Worm (Caenorhabditis elegans) whole organism, early embryonic: Measurements from ENCODE around the gene acc-2.

Source experiments
- B0310.2 ChIP-seq: sonication (generic microtip); optimal IDR thresholded peaks from 2 replicates; lab custom pipeline; 2016; ENCODE audit warnings: mild to moderate bottlenecking, missing genetic modification characterization, missing compliant biosample characterization
- ama-1 ChIP-seq: fragments of 150-350 bp; optimal IDR thresholded peaks from 2 replicates; lab custom pipeline; 2014

DNA sequence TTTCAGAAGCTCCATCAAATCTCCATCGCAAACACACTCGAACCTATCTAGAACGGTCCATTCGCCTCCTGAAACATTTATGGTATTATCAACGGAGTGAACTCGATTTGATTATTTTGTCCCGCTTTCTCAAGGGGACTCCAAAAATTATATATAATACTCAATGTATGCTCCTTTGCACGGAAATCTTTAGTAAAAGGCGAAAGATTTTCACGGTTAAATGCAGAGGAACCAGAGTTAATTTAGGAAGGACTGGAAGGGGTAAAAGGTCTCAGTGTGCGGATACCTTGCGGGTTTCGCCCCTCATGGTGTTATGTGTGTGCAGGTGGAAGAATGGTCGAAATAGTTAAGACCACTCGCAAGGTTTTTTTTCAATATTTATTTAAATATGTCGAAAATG lies 15.4 kb upstream of the acc-2 start:
- TF ChIP-seq B0310.2 (no peak), ama-1 (lab: Kevin White, UChicago) (no peak)
